Worm (Caenorhabditis elegans): Measurements from ENCODE around the gene F14E5.2.

Gene F14E5.2

ce11 chrII:8419015-8419414 is 9.6 kb downstream of the F14E5.2 start:
- no peak for TF ChIP-seq W03F9.2 (tag; optimal IDR thresholded peaks at IDR 0.05)
- TF ChIP-seq dao-5 (tag; optimal IDR thresholded peaks at IDR 0.05): no peak
- no peak for TF ChIP-seq him-1 (tag; optimal IDR thresholded peaks at IDR 0.05)

- TF ChIP-seq him-1 (tag; optimal IDR thresholded peaks at IDR 0.05): no peak
Observed at ce11 chrII:8417059-8417668, 11.5 kb downstream of the F14E5.2 start, which contains the start of gene fdgt-2. TSS of gene fdgt-2 (plus strand) at chrII:8417618.

DNA sequence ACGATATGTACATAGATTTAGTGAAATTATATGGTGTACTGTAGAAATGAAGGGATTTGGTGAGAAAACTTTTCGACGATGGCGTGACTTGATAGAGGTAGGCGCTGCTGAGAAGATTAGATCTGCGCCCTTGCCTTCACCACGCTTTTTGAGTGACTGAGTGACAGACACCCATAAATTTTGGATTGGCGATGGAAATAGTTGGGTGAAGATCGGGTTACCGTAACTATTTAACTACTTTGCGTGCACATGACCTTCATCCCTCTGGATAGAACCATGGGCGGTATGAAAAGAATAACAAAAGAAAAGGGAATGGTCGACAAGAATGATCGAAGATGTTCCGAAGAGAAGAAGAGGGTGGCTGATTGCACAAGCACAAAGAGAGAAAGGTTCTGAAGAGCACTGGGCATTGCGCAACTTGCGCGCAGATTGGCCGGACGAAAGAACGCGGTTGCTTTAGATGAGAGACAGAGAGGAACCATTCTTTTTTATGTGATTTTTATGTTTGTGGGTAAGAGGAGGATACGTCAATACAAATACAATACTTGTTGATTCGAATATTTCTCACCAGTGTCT is 13.1 kb downstream of the F14E5.2 start:
- no peak for TF ChIP-seq W03F9.2 (tag; optimal IDR thresholded peaks at IDR 0.05)
- no peak for TF ChIP-seq dao-5 (tag; optimal IDR thresholded peaks at IDR 0.05)

DNA sequence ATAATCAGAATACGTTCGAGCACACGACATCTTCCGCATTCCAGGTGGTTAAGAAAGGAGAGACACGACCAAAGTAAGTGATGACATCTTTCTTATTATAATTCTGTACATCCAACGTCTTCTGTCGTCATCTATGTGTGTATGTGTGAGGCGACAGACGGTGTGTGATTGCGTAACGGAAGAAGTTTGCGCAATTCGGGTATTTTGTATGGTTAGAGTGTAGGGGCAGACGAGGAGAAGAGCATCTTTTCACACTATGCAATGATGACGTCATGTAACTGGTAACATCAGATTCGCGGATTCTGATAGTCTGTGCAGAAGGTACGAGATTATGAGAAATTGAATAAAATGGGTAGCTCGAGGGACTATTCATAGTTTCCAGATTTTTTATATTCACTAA is 13.6 kb downstream of the F14E5.2 start:
- TF ChIP-seq dao-5 (tag; optimal IDR thresholded peaks at IDR 0.05) (no peak), him-1 (tag; optimal IDR thresholded peaks at IDR 0.05) (no peak), W03F9.2 (tag; optimal IDR thresholded peaks at IDR 0.05) (no peak)

DNA sequence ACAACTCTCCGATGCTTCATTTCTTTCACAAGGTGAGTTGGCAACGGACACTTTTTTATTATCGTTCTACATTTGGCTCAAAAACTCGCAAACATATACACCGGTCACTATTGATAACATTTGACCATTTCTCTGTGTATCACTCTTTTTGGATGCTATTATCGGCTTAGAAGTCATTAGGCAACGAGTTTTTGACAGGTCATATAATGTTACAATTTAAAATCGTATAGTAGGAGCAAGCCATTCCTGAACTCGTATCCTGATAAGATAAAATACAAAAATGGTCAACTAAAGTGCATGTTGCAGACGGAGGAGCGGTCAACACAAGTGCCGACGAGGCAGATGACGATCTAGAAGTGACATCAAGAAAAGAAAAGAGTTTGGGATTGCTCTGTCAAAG is 15.7 kb downstream of the F14E5.2 start:
- TF ChIP-seq W03F9.2 (tag; optimal IDR thresholded peaks at IDR 0.05) (no peak), him-1 (tag; optimal IDR thresholded peaks at IDR 0.05) (no peak), dao-5 (tag; optimal IDR thresholded peaks at IDR 0.05) (no peak)

DNA sequence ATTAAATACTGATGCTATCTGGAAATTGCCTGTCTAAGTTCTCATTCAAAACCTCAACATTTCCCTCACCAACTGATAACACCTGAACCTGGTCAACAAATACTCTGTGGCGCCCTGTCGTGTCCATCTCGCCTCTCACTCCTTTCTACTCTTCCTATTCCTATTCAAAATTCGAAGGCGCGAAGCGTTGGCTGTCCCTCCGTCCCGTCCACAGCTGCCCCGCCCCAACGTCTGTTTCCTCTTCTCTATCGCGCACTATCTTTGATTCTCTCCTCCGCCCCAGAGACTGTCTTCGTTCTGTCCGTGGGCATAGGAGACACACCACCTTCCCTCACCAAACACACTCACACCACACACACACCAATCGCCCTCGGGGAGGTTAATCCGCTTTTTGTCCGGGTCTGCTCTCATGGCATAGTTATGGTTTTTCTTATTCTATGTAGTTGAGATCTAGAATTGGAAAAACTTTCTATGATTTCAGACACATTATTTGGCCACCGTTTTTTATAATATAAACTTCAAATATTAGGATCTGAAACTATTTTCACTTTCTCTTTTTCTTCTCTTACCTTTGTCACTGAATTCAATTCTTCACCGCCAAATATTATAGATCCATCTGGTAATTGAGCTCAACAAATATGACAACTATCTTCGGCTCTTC is 16.5 kb downstream of the F14E5.2 start, which contains the start of gene efl-3:
efl-3 (plus strand) TSS at position 611 of the 661 bp plus-strand sequence.
- TF ChIP-seq W03F9.2 (tag; optimal IDR thresholded peaks at IDR 0.05) (no peak), him-1 (tag; optimal IDR thresholded peaks at IDR 0.05) (no peak), dao-5 (tag; optimal IDR thresholded peaks at IDR 0.05) (no peak)

DNA sequence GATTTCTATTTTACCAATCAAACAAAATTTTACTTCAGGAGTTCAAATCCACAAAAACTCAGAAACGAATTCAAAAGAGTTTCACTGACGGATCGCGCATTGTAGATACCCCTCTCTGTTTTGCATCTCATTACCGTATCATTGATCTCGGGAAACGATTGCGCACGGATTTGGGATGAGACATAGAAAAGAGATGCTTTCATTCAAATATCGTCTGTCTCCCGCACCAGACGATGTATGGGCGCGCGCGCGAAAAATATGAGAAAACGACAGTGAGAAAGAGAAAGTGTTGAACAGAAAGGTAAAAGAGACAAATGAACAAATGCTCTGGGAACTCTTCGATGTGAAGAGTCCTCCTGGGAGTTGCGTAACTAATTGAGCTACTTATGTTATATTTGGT is 17.7 kb downstream of the F14E5.2 start:
- TF ChIP-seq dao-5 (tag; optimal IDR thresholded peaks at IDR 0.05) (no peak), W03F9.2 (tag; optimal IDR thresholded peaks at IDR 0.05) (no peak)

DNA sequence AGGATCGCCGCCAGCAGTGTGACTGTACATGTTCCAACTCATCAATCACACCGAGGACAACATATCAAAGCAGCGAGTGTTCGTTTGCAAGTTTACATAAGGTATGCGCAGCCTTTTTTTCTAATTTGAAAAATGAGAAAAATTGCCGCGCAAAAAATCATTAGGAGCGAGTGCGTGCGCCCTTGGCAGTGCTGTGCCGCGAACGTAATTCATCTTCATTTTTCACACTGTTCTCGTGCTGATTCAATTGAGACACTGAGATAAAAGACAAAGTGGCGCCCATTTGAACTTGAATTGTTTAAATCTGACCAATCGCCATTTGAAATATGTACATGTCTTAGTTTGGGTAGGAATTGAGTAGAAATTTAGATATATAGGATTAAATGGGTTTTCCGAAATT is 19.1 kb downstream of the F14E5.2 start:
- TF ChIP-seq him-1 (tag; optimal IDR thresholded peaks at IDR 0.05) (no peak), dao-5 (tag; optimal IDR thresholded peaks at IDR 0.05) (no peak), W03F9.2 (tag; optimal IDR thresholded peaks at IDR 0.05) (no peak)

DNA sequence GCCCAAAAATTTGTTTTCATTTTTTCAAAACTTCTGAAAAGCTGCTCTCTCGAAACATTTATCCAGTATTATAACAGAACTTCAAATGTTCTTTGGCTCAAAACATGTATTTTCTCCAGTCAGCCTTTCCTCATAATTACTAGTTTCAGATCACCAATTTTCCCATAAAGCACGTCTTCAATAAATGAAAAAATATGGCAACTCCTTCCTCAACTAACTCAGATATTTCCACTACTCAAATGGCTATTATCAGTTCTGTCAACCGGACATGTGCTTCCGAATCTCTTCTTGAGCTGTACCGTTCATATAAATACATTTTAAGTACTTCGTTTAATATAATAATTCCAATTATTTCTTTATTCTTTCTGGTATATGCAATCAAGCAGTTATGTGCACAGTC is 21.2 kb downstream of the F14E5.2 start, which contains the start of gene sra-13:
sra-13 (plus strand) TSS at position 195 of the 400 bp plus-strand sequence.
- TF ChIP-seq W03F9.2 (tag; optimal IDR thresholded peaks at IDR 0.05) (no peak), him-1 (tag; optimal IDR thresholded peaks at IDR 0.05) (no peak), dao-5 (tag; optimal IDR thresholded peaks at IDR 0.05) (no peak)

ce11 chrII:8405303-8405702 is 23.4 kb downstream of the F14E5.2 start, which contains the start of gene ubc-24:
TSS of gene ubc-24 (plus strand) at chrII:8405603.
- TF ChIP-seq him-1 (tag; optimal IDR thresholded peaks at IDR 0.05) (no peak), W03F9.2 (tag; optimal IDR thresholded peaks at IDR 0.05) (no peak), dao-5 (tag; optimal IDR thresholded peaks at IDR 0.05) (no peak)

- no peak for TF ChIP-seq him-1 (tag; optimal IDR thresholded peaks at IDR 0.05)
- TF ChIP-seq dao-5 (tag; optimal IDR thresholded peaks at IDR 0.05): no peak
- TF ChIP-seq W03F9.2 (tag; optimal IDR thresholded peaks at IDR 0.05): no peak
Observed at ce11 chrII:8404748-8405147, 23.9 kb downstream of the F14E5.2 start, which contains the start of gene skpo-1. TSS of gene skpo-1 (minus strand) at chrII:8404848.

ce11 chrII:8399997-8400396 is 28.7 kb downstream of the F14E5.2 start:
- no peak for TF ChIP-seq him-1 (tag; optimal IDR thresholded peaks at IDR 0.05)
- TF ChIP-seq W03F9.2 (tag; optimal IDR thresholded peaks at IDR 0.05): no peak
- TF ChIP-seq dao-5 (tag; optimal IDR thresholded peaks at IDR 0.05): no peak

DNA sequence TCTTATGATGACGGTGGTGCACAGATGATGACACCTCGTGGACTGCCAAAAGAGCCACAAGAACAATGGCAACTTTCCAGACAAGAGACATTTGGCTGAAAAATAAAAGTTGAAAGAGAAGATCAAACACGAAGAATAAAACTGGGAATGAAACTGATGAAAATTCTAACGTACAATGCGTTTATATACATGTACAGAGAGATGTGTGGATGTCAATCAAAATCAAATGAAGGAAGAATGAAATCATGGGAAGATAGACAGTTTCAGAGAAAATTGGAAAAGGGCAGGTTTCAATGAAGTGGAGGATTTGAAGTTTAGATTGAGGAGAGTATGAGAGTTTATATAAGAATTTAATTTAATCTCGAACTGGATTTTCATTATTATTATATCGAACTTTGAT is 29.6 kb downstream of the F14E5.2 start, which contains the start of gene dod-23:
dod-23 (minus strand) TSS at position 101 of the 400 bp plus-strand sequence.
- no peak for TF ChIP-seq W03F9.2 (tag; optimal IDR thresholded peaks at IDR 0.05)

DNA sequence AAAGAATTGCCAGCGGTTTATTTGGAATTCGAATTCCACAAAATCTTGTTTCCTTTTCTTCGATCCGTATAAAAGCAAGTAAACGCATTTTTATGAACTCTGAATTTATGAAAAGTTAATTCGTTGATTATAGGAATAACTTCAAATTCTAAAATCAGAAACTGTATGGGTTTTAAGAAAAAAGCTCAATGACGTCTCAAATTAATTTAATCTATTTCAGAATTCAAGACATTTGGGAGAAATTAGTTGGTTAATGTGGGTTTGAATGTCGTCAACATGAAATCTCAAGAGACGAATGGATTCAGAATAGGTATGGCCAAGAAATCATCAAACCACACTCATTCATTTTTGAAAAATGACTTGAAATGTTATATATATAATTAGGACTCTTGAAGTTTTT is 32.6 kb downstream of the F14E5.2 start, which contains the start of gene F49E12.7:
F49E12.7 (minus strand) TSS at position 101 of the 400 bp plus-strand sequence.
- TF ChIP-seq W03F9.2 (tag; optimal IDR thresholded peaks at IDR 0.05) (no peak), him-1 (tag; optimal IDR thresholded peaks at IDR 0.05) (no peak), dao-5 (tag; optimal IDR thresholded peaks at IDR 0.05) (no peak)
